Fruit fly (Drosophila melanogaster) whole organism, embryonic: ENCODE measurements around the gene BicC.

Experiments used
- B-H1 ChIP-seq: fragments of 200-800 bp; sonication (Bioruptor generic); IDR thresholded peaks from 3 replicates; pipeline ENCODE4 v1.3.6; 2022; ENCODE audit warnings: missing biosample characterization, missing genetic modification characterization
- Bgb ChIP-seq: fragments of 200-800 bp; sonication (Bioruptor generic); IDR thresholded peaks from 2 replicates; pipeline ENCODE4 v1.3.6; 2022; ENCODE audit warnings: missing biosample characterization, missing genetic modification characterization; ENCODE audit not compliant: partially characterized antibody
- BtbVII ChIP-seq: fragments of 200-800 bp; sonication (Bioruptor generic); optimal IDR thresholded peaks from 3 replicates; lab custom pipeline; 2017; ENCODE audit warnings: missing biosample characterization, mild to moderate bottlenecking, missing genetic modification characterization
- CG10959 ChIP-seq: fragments of 200-800 bp; sonication (Bioruptor generic); IDR thresholded peaks from 2 replicates; pipeline ENCODE4 v1.3.6; 2022; ENCODE audit warnings: missing biosample characterization, missing genetic modification characterization
- CG12155 ChIP-seq: fragments of 200-800 bp; sonication (Bioruptor generic); optimal IDR thresholded peaks from 3 replicates; lab custom pipeline; 2016; ENCODE audit warnings: missing biosample characterization, missing genetic modification characterization
- CG12769 ChIP-seq: fragments of 200-800 bp; sonication (Bioruptor generic); optimal IDR thresholded peaks from 2 replicates; lab custom pipeline; 2019; ENCODE audit warnings: missing biosample characterization, mild to moderate bottlenecking, missing genetic modification characterization, moderate library complexity
- CG14014 ChIP-seq: fragments of 200-800 bp; sonication (Bioruptor generic); IDR thresholded peaks from 2 replicates; pipeline ENCODE4 v1.3.6; 2022; ENCODE audit warnings: missing biosample characterization, missing genetic modification characterization
- CG14965 ChIP-seq: fragments of 200-800 bp; sonication (Bioruptor generic); optimal IDR thresholded peaks from 2 replicates; lab custom pipeline; 2016; ENCODE audit warnings: missing biosample characterization, missing genetic modification characterization, borderline replicate concordance
- CG17802 ChIP-seq: fragments of 200-800 bp; sonication (Bioruptor generic); optimal IDR thresholded peaks from 2 replicates; lab custom pipeline; 2018; ENCODE audit warnings: missing biosample characterization, mild to moderate bottlenecking, missing genetic modification characterization, moderate library complexity
- CG17912 ChIP-seq: fragments of 200-800 bp; sonication (Bioruptor generic); optimal IDR thresholded peaks from 2 replicates; lab custom pipeline; 2018; ENCODE audit warnings: missing biosample characterization, mild to moderate bottlenecking, missing genetic modification characterization
- CG3726 ChIP-seq: fragments of 200-800 bp; sonication (Bioruptor generic); IDR thresholded peaks from 3 replicates; pipeline ENCODE4, ENCODE4 v1.3.6; 2022; ENCODE audit warnings: missing biosample characterization, missing genetic modification characterization
- CG4854 ChIP-seq: fragments of 200-800 bp; sonication (Bioruptor generic); optimal IDR thresholded peaks from 2 replicates; lab custom pipeline; 2016; ENCODE audit warnings: missing biosample characterization, missing genetic modification characterization, inconsistent platforms
- CG5180 ChIP-seq: fragments of 200-800 bp; sonication (Bioruptor generic); optimal IDR thresholded peaks from 3 replicates; lab custom pipeline; 2017; ENCODE audit warnings: missing biosample characterization, missing genetic modification characterization, mild to moderate bottlenecking, moderate library complexity, missing genetic modification reagents
- CG6765 ChIP-seq: fragments of 200-800 bp; sonication (Bioruptor generic); optimal IDR thresholded peaks from 3 replicates; lab custom pipeline; 2017; ENCODE audit warnings: missing biosample characterization, mild to moderate bottlenecking, missing genetic modification characterization
- CG6791 ChIP-seq: fragments of 200-800 bp; sonication (Bioruptor generic); IDR thresholded peaks from 3 replicates; pipeline ENCODE4 v1.3.6; 2022; ENCODE audit warnings: missing biosample characterization, missing genetic modification characterization; ENCODE audit not compliant: partially characterized antibody
- CG7372 ChIP-seq: fragments of 200-800 bp; sonication (Bioruptor generic); IDR thresholded peaks from 2 replicates; pipeline ENCODE4 v1.3.6; 2022; ENCODE audit warnings: missing biosample characterization, missing genetic modification characterization
- CG7786 ChIP-seq: fragments of 200-800 bp; sonication (Bioruptor generic); optimal IDR thresholded peaks from 2 replicates; lab custom pipeline; 2016; ENCODE audit warnings: missing biosample characterization, missing genetic modification characterization
- CG9609 ChIP-seq: fragments of 200-800 bp; sonication (Bioruptor generic); optimal IDR thresholded peaks from 3 replicates; lab custom pipeline; 2016; ENCODE audit warnings: missing biosample characterization, missing genetic modification characterization
- CkIIα-i1 ChIP-seq: fragments of 200-800 bp; sonication (Bioruptor generic); IDR thresholded peaks from 2 replicates; pipeline ENCODE4 v1.3.6; 2022; ENCODE audit warnings: missing biosample characterization, missing genetic modification characterization
- GATAe ChIP-seq: fragments of 200-800 bp; sonication (Bioruptor generic); conservative IDR thresholded peaks from 2 replicates; pipeline ENCODE4 v1.3.6; 2022; ENCODE audit warnings: missing biosample characterization, missing genetic modification characterization
- HHEX ChIP-seq: fragments of 200-800 bp; sonication (Bioruptor generic); optimal IDR thresholded peaks from 3 replicates; lab custom pipeline; 2017; ENCODE audit warnings: missing biosample characterization, mild to moderate bottlenecking, missing genetic modification characterization, missing genetic modification reagents
- Lim3 ChIP-seq: fragments of 200-800 bp; sonication (Bioruptor generic); IDR thresholded peaks from 2 replicates; pipeline ENCODE4 v1.3.6; 2022; ENCODE audit warnings: missing biosample characterization, missing genetic modification characterization
- Lpt ChIP-seq: fragments of >200 bp; optimal IDR thresholded peaks from 2 replicates; lab custom pipeline; 2018; ENCODE audit warnings: missing biosample characterization, missing genetic modification characterization
- PHDP ChIP-seq: fragments of 200-800 bp; sonication (Bioruptor generic); optimal IDR thresholded peaks from 3 replicates; lab custom pipeline; 2018; ENCODE audit warnings: missing biosample characterization, mild to moderate bottlenecking, missing genetic modification characterization, moderate library complexity
- al ChIP-seq: fragments of 200-800 bp; sonication (Bioruptor generic); IDR thresholded peaks from 2 replicates; pipeline ENCODE4 v1.3.6; 2022; ENCODE audit warnings: missing biosample characterization, missing genetic modification characterization
- cato ChIP-seq: fragments of 200-800 bp; sonication (Bioruptor generic); optimal IDR thresholded peaks from 2 replicates; lab custom pipeline; 2016; ENCODE audit warnings: missing biosample characterization, missing genetic modification characterization, borderline replicate concordance
- caup ChIP-seq: fragments of 200-800 bp; sonication (Bioruptor generic); optimal IDR thresholded peaks from 3 replicates; lab custom pipeline; 2017; ENCODE audit warnings: missing biosample characterization, mild to moderate bottlenecking, missing genetic modification characterization, moderate library complexity; ENCODE audit not compliant: severe bottlenecking
- chinmo ChIP-seq: fragments of 200-800 bp; sonication (Bioruptor generic); IDR thresholded peaks from 4 replicates; pipeline ENCODE4 v1.3.6; 2022; ENCODE audit warnings: missing biosample characterization, missing genetic modification characterization; ENCODE audit not compliant: partially characterized antibody
- chm ChIP-seq: fragments of 200-800 bp; sonication (Bioruptor generic); IDR thresholded peaks from 2 replicates; pipeline ENCODE4 v1.3.6; 2022; ENCODE audit warnings: missing biosample characterization, missing genetic modification characterization
- croc ChIP-seq: fragments of 200-800 bp; sonication (Bioruptor generic); conservative IDR thresholded peaks from 3 replicates; pipeline ENCODE4 v1.3.6; 2022; ENCODE audit warnings: missing biosample characterization, missing genetic modification characterization
- dan ChIP-seq: fragments of 200-800 bp; sonication (Bioruptor generic); IDR thresholded peaks from 2 replicates; pipeline ENCODE4 v1.3.6; 2022; ENCODE audit warnings: missing biosample characterization, missing genetic modification characterization
- eyg ChIP-seq: fragments of 200-800 bp; sonication (Bioruptor generic); optimal IDR thresholded peaks from 3 replicates; lab custom pipeline; 2016; ENCODE audit warnings: missing biosample characterization, missing genetic modification characterization
- gcm ChIP-seq: fragments of 200-800 bp; sonication (Bioruptor generic); optimal IDR thresholded peaks from 2 replicates; lab custom pipeline; 2019; ENCODE audit warnings: missing biosample characterization, mild to moderate bottlenecking, missing genetic modification characterization, moderate library complexity
- gem ChIP-seq: fragments of 200-800 bp; sonication (Bioruptor generic); optimal IDR thresholded peaks from 2 replicates; lab custom pipeline; 2019; ENCODE audit warnings: missing biosample characterization, mild to moderate bottlenecking, missing genetic modification characterization, moderate library complexity
- grau ChIP-seq: fragments of 200-800 bp; optimal IDR thresholded peaks from 3 replicates; lab custom pipeline; 2019; ENCODE audit warnings: missing biosample characterization, mild to moderate bottlenecking, missing genetic modification characterization, moderate library complexity
- gro ChIP-seq: fragments of 200-800 bp; sonication (Bioruptor generic); optimal IDR thresholded peaks from 2 replicates; lab custom pipeline; 2016; ENCODE audit warnings: missing biosample characterization, missing genetic modification characterization
- hbn ChIP-seq: fragments of 200-800 bp; sonication (Bioruptor generic); IDR thresholded peaks from 2 replicates; pipeline ENCODE4 v1.3.6; 2022; ENCODE audit warnings: missing biosample characterization, missing genetic modification characterization; ENCODE audit not compliant: partially characterized antibody
- jing ChIP-seq: fragments of 200-800 bp; sonication (Bioruptor generic); optimal IDR thresholded peaks from 2 replicates; lab custom pipeline; 2018; ENCODE audit warnings: missing biosample characterization, mild to moderate bottlenecking, missing genetic modification characterization
- knrl ChIP-seq: fragments of 200-800 bp; sonication (Bioruptor generic); IDR thresholded peaks from 3 replicates; pipeline ENCODE4 v1.3.6; 2022; ENCODE audit warnings: missing biosample characterization, missing genetic modification characterization; ENCODE audit not compliant: partially characterized antibody
- pum ChIP-seq: fragments of 200-800 bp; sonication (Bioruptor generic); optimal IDR thresholded peaks from 2 replicates; lab custom pipeline; 2016; ENCODE audit warnings: missing biosample characterization, missing genetic modification characterization
- ranshi ChIP-seq: fragments of 200-800 bp; sonication (Bioruptor generic); IDR thresholded peaks from 2 replicates; pipeline ENCODE4 v1.3.6; 2022; ENCODE audit warnings: missing biosample characterization, missing genetic modification characterization
- row ChIP-seq: fragments of 200-800 bp; sonication (Bioruptor generic); IDR thresholded peaks from 3 replicates; pipeline ENCODE4 v1.3.6; 2022; ENCODE audit warnings: missing biosample characterization, missing genetic modification characterization
- run ChIP-seq: fragments of 200-800 bp; sonication (Bioruptor generic); optimal IDR thresholded peaks from 3 replicates; lab custom pipeline; 2018; ENCODE audit warnings: missing biosample characterization, mild to moderate bottlenecking, missing genetic modification characterization
- stc ChIP-seq: fragments of 200-800 bp; sonication (Bioruptor generic); IDR thresholded peaks from 2 replicates; pipeline ENCODE4 v1.3.6; 2022; ENCODE audit warnings: missing biosample characterization, missing genetic modification characterization
- stwl ChIP-seq: fragments of 200-800 bp; sonication (Bioruptor generic); optimal IDR thresholded peaks from 3 replicates; lab custom pipeline; 2018; ENCODE audit warnings: missing biosample characterization, mild to moderate bottlenecking, missing genetic modification characterization, moderate library complexity
- tin ChIP-seq: fragments of 200-800 bp; sonication (Bioruptor generic); optimal IDR thresholded peaks from 3 replicates; lab custom pipeline; 2016; ENCODE audit warnings: missing biosample characterization, missing genetic modification characterization
- tna ChIP-seq: fragments of 200-800 bp; sonication (Bioruptor generic); IDR thresholded peaks from 2 replicates; pipeline ENCODE4 v1.3.6; 2022; ENCODE audit warnings: missing biosample characterization, missing genetic modification characterization; ENCODE audit not compliant: partially characterized antibody
- trh ChIP-seq: fragments of 200-800 bp; sonication (Bioruptor generic); optimal IDR thresholded peaks from 2 replicates; lab custom pipeline; 2016; ENCODE audit warnings: missing biosample characterization, missing genetic modification characterization
- vfl ChIP-seq: fragments of 200-800 bp; sonication (Bioruptor generic); optimal IDR thresholded peaks from 2 replicates; lab custom pipeline; 2016; ENCODE audit warnings: missing biosample characterization, missing genetic modification characterization
- wdn ChIP-seq: fragments of 200-800 bp; sonication (Bioruptor generic); IDR thresholded peaks from 2 replicates; pipeline ENCODE4 v1.3.6; 2022; ENCODE audit warnings: missing biosample characterization, missing genetic modification characterization
- zen2 ChIP-seq: fragments of 200-800 bp; sonication (Bioruptor generic); IDR thresholded peaks from 3 replicates; pipeline ENCODE4 v1.3.6; 2022; ENCODE audit warnings: missing biosample characterization, missing genetic modification characterization; ENCODE audit not compliant: partially characterized antibody

The BicC gene

dm6 chr2L:16049647-16050046 is 7.8 kb downstream of the BicC start, which contains the start of gene beat-Ia (continued):
- TF ChIP-seq GATAe (GFP tag; lab: Robert Waterston, UW) (no peak), ranshi (GFP tag; lab: Robert Waterston, UW) (no peak), gem (tag; lab: Kevin White, UChicago) (no peak), CG9609 (no peak), cato (no peak), CG10959 (GFP tag; lab: Robert Waterston, UW) (0 out of 2 replicates have a peak, but pooled peaks have one; percentile 9), CG5180 (GFP tag; lab: Kevin White, UChicago) (no peak), row (no peak), chm (GFP tag; lab: Robert Waterston, UW) (no peak), CG3726 (GFP tag; lab: Robert Waterston, UW) (no peak), hbn (GFP tag; lab: Robert Waterston, UW) (no peak), HHEX (no peak), zen2 (GFP tag; lab: Robert Waterston, UW) (0 out of 3 replicates have a peak, but pooled peaks have one; percentile 34), trh (no peak), CkIIα-i1 (GFP tag; lab: Robert Waterston, UW) (no peak), B-H1 (GFP tag; lab: Robert Waterston, UW) (no peak), stwl (tag; lab: Kevin White, UChicago) (peak; percentile 99), tin (no peak), wdn (GFP tag; lab: Robert Waterston, UW) (no peak), CG12155 (GFP tag; lab: Kevin White, UChicago) (no peak), CG6791 (GFP tag; lab: Robert Waterston, UW) (peak; percentile 77), CG17802 (tag; lab: Kevin White, UChicago) (no peak), CG7786 (GFP tag; lab: Kevin White, UChicago) (no peak), tna (GFP tag; lab: Robert Waterston, UW) (no peak), CG14965 (GFP tag; lab: Kevin White, UChicago) (no peak), gro (GFP tag; lab: Kevin White, UChicago) (no peak), gcm (GFP tag; lab: Kevin White, UChicago) (no peak), Lim3 (GFP tag; lab: Robert Waterston, UW) (no peak), caup (GFP tag; lab: Kevin White, UChicago) (no peak), Bgb (GFP tag; lab: Robert Waterston, UW) (peak; percentile 48), CG7372 (GFP tag; lab: Robert Waterston, UW) (no peak), pum (GFP tag; lab: Kevin White, UChicago) (no peak), PHDP (tag; lab: Kevin White, UChicago) (no peak), chinmo (GFP tag; lab: Robert Waterston, UW) (no peak), eyg (GFP tag; lab: Kevin White, UChicago) (no peak), BtbVII (GFP tag; lab: Kevin White, UChicago) (no peak), CG17912 (GFP tag; lab: Kevin White, UChicago) (no peak), Lpt (no peak), CG14014 (no peak), dan (GFP tag; lab: Robert Waterston, UW) (no peak), grau (tag; lab: Kevin White, UChicago) (no peak), croc (GFP tag; lab: Robert Waterston, UW) (no peak), run (tag; lab: Kevin White, UChicago) (no peak), jing (GFP tag; lab: Kevin White, UChicago) (peak; percentile 44), CG6765 (GFP tag; lab: Kevin White, UChicago) (no peak), CG4854 (GFP tag; lab: Kevin White, UChicago) (no peak), stc (GFP tag; lab: Robert Waterston, UW) (no peak), al (GFP tag; lab: Robert Waterston, UW) (no peak), knrl (peak; percentile 71), vfl (GFP tag; lab: Kevin White, UChicago) (no peak), CG12769 (tag; lab: Kevin White, UChicago) (no peak)
